Worm (Caenorhabditis elegans) whole organism, late embryonic: ENCODE results near the gene C08B6.11.

Experiments
- C38D4.7 ChIP-seq: fragments of 200-800 bp; sonication (Bioruptor generic); optimal IDR thresholded peaks from 2 replicates; lab custom pipeline; 2018; ENCODE audit warnings: mild to moderate bottlenecking, missing genetic modification characterization, moderate library complexity, missing compliant biosample characterization
- F13H6.1 ChIP-seq: sonication (generic microtip); optimal IDR thresholded peaks from 2 replicates; lab custom pipeline; 2016; ENCODE audit warnings: missing genetic modification characterization, missing compliant biosample characterization
- K09A11.1 ChIP-seq: sonication (generic microtip); optimal IDR thresholded peaks from 2 replicates; lab custom pipeline; 2017; ENCODE audit warnings: antibody characterized with exemption, mild to moderate bottlenecking, missing genetic modification characterization, missing compliant biosample characterization; ENCODE audit not compliant: insufficient read depth
- ahr-1 ChIP-seq: sonication (generic microtip); optimal IDR thresholded peaks from 2 replicates; lab custom pipeline; 2016; ENCODE audit warnings: missing genetic modification characterization, missing compliant biosample characterization
- ceh-19 ChIP-seq: fragments of 200-800 bp; sonication (Bioruptor generic); optimal IDR thresholded peaks from 2 replicates; lab custom pipeline; 2018; ENCODE audit warnings: mild to moderate bottlenecking, missing genetic modification characterization, missing compliant biosample characterization
- ceh-24 ChIP-seq: sonication (generic microtip); optimal IDR thresholded peaks from 2 replicates; lab custom pipeline; 2016; ENCODE audit warnings: mild to moderate bottlenecking, missing genetic modification characterization, missing compliant biosample characterization
- ceh-45 ChIP-seq: fragments of 200-800 bp; sonication (Bioruptor generic); IDR thresholded peaks from 2 replicates; pipeline ENCODE4 v1.3.6; 2022; ENCODE audit warnings: missing genetic modification reagents, missing genetic modification characterization, missing compliant biosample characterization
- ceh-6 ChIP-seq: fragments of 200-800 bp; sonication (Bioruptor generic); optimal IDR thresholded peaks from 2 replicates; lab custom pipeline; 2018; ENCODE audit warnings: mild to moderate bottlenecking, missing genetic modification characterization, missing compliant biosample characterization
- dmd-4 ChIP-seq: sonication (generic microtip); optimal IDR thresholded peaks from 2 replicates; lab custom pipeline; 2016; ENCODE audit warnings: borderline replicate concordance, missing genetic modification characterization, missing compliant biosample characterization
- ets-4 ChIP-seq: sonication (generic microtip); optimal IDR thresholded peaks from 2 replicates; lab custom pipeline; 2016; ENCODE audit warnings: missing genetic modification characterization, missing compliant biosample characterization
- eyg-1 ChIP-seq: sonication (generic microtip); optimal IDR thresholded peaks from 2 replicates; lab custom pipeline; 2016; ENCODE audit warnings: missing genotype, missing genetic modification characterization, missing compliant biosample characterization
- fkh-10 ChIP-seq: fragments of 150-350 bp; optimal IDR thresholded peaks from 2 replicates; lab custom pipeline; 2014; ENCODE audit warnings: missing biosample characterization, missing genetic modification reagents, missing genetic modification characterization
- fkh-6 ChIP-seq: sonication (generic microtip); optimal IDR thresholded peaks from 2 replicates; lab custom pipeline; 2016; ENCODE audit warnings: missing genetic modification characterization, missing compliant biosample characterization
- hlh-15 ChIP-seq: sonication (generic microtip); optimal IDR thresholded peaks from 2 replicates; lab custom pipeline; 2016; ENCODE audit warnings: missing genetic modification characterization, missing compliant biosample characterization
- hlh-30 ChIP-seq: sonication (generic microtip); optimal IDR thresholded peaks from 2 replicates; lab custom pipeline; 2017; ENCODE audit warnings: antibody characterized with exemption, missing genetic modification characterization, missing compliant biosample characterization; ENCODE audit not compliant: insufficient read depth
- lim-6 ChIP-seq: sonication (generic microtip); optimal IDR thresholded peaks from 2 replicates; lab custom pipeline; 2016; ENCODE audit warnings: missing genetic modification characterization, missing compliant biosample characterization
- mec-3 ChIP-seq: sonication (generic microtip); optimal IDR thresholded peaks from 2 replicates; lab custom pipeline; 2016; ENCODE audit warnings: borderline replicate concordance, missing genetic modification characterization, missing compliant biosample characterization
- nhr-11 ChIP-seq: fragments of 150-350 bp; optimal IDR thresholded peaks from 2 replicates; lab custom pipeline; 2014; ENCODE audit warnings: missing biosample characterization, missing genetic modification characterization
- pag-3 ChIP-seq: sonication (generic microtip); optimal IDR thresholded peaks from 2 replicates; lab custom pipeline; 2016; ENCODE audit warnings: missing compliant biosample characterization, missing genetic modification characterization, borderline replicate concordance
- pat-9 ChIP-seq: fragments of 200-800 bp; sonication (Bioruptor generic); optimal IDR thresholded peaks from 2 replicates; lab custom pipeline; 2018; ENCODE audit warnings: mild to moderate bottlenecking, missing genetic modification characterization, moderate library complexity, missing compliant biosample characterization
- pax-1 ChIP-seq: fragments of 150-350 bp; optimal IDR thresholded peaks from 2 replicates; lab custom pipeline; 2014; ENCODE audit warnings: missing biosample characterization, missing genetic modification characterization
- pha-2 ChIP-seq: sonication (generic microtip); optimal IDR thresholded peaks from 2 replicates; lab custom pipeline; 2017; ENCODE audit warnings: mild to moderate bottlenecking, missing genetic modification characterization, missing compliant biosample characterization
- pha-4 ChIP-seq: fragments of 150-350 bp; optimal IDR thresholded peaks from 2 replicates; lab custom pipeline; 2018; ENCODE audit warnings: missing biosample characterization, missing genetic modification reagents, missing genetic modification characterization
- rnt-1 ChIP-seq: sonication (generic microtip); optimal IDR thresholded peaks from 2 replicates; lab custom pipeline; 2016; ENCODE audit warnings: missing genetic modification characterization, missing compliant biosample characterization
- sox-2 ChIP-seq: fragments of 200-800 bp; sonication (Bioruptor generic); IDR thresholded peaks from 2 replicates; pipeline ENCODE4 v1.3.6; 2022; ENCODE audit warnings: missing genetic modification reagents, missing genetic modification characterization, missing compliant biosample characterization
- tbx-2 ChIP-seq: sonication (generic microtip); optimal IDR thresholded peaks from 2 replicates; lab custom pipeline; 2016; ENCODE audit warnings: missing genetic modification characterization, missing compliant biosample characterization
- tbx-7 ChIP-seq: sonication (generic microtip); optimal IDR thresholded peaks from 2 replicates; lab custom pipeline; 2016; ENCODE audit warnings: missing genotype, missing genetic modification characterization, missing compliant biosample characterization
- ttx-3 ChIP-seq: sonication (generic microtip); optimal IDR thresholded peaks from 2 replicates; lab custom pipeline; 2016; ENCODE audit warnings: missing genetic modification reagents, missing genetic modification characterization, missing compliant biosample characterization
- unc-3 ChIP-seq, 2 experiments: fragments of 200-800 bp in 1 of 2; sonication (Bioruptor generic) in 1 of 2; sonication (generic microtip) in 1 of 2; conservative IDR thresholded peaks in 1 of 2; optimal IDR thresholded peaks in 1 of 2; 2 replicates each; pipeline versions ENCODE4 v1.3.6 to Lab custom; 2016 to 2022; ENCODE audit warnings: missing compliant biosample characterization in 2 of 2, missing genetic modification characterization in 2 of 2, missing genetic modification reagents in 1 of 2
- unc-42 ChIP-seq: sonication (generic microtip); optimal IDR thresholded peaks from 2 replicates; lab custom pipeline; 2016; ENCODE audit warnings: missing genotype, missing genetic modification characterization, missing compliant biosample characterization
- ztf-16 ChIP-seq: sonication (generic microtip); optimal IDR thresholded peaks from 2 replicates; lab custom pipeline; 2017; ENCODE audit warnings: missing genetic modification characterization, missing compliant biosample characterization

C08B6.11 gene

ce11 chrV:10107309-10107708 is at the start of gene C08B6.11:
C08B6.11 (plus strand) TSS chrV:10107609.
- TF ChIP-seq ztf-16 (tag; lab: Kevin White, UChicago) = no peak
- no peak for TF ChIP-seq hlh-15 (tag; lab: Kevin White, UChicago)
- no peak for TF ChIP-seq pax-1 (tag; lab: Kevin White, UChicago)
- no peak for TF ChIP-seq pha-2
- TF ChIP-seq sox-2 (GFP tag; lab: Robert Waterston, UW) = no peak
- TF ChIP-seq unc-42 (tag; lab: Kevin White, UChicago) = no peak
- TF ChIP-seq ceh-6 (GFP tag; lab: Kevin White, UChicago) = no peak
- TF ChIP-seq nhr-11 = no peak
- no peak for TF ChIP-seq ceh-24
- no peak for TF ChIP-seq ttx-3 (tag; lab: Kevin White, UChicago)
- no peak for TF ChIP-seq tbx-7 (tag; lab: Kevin White, UChicago)
- no peak for TF ChIP-seq F13H6.1
- TF ChIP-seq fkh-10 (GFP tag; lab: Kevin White, UChicago) = no peak
- no peak for TF ChIP-seq ahr-1 (tag; lab: Kevin White, UChicago)
- TF ChIP-seq ceh-45 (GFP tag; lab: Robert Waterston, UW) = no peak

ce11 chrV:10058748-10059147 is 48.7 kb upstream of the C08B6.11 start:
- TF ChIP-seq fkh-6 (tag; lab: Kevin White, UChicago) (no peak), eyg-1 (tag; lab: Kevin White, UChicago) (no peak), ztf-16 (tag; lab: Kevin White, UChicago) (no peak), ceh-45 (GFP tag; lab: Robert Waterston, UW) (no peak)

- TF ChIP-seq unc-3 (GFP tag; conservative IDR thresholded peaks at IDR 0.05; lab: Robert Waterston, UW) (no peak), unc-3 (tag; optimal IDR thresholded peaks at IDR 0.05; lab: Kevin White, UChicago) (no peak), ceh-24 (no peak), pat-9 (tag; lab: Kevin White, UChicago) (no peak), ets-4 (tag; lab: Kevin White, UChicago) (no peak)
Observed at ce11 chrV:10060039-10060438, 47.4 kb upstream of the C08B6.11 start.

- TF ChIP-seq unc-3 (GFP tag; conservative IDR thresholded peaks at IDR 0.05; lab: Robert Waterston, UW) (no peak), unc-3 (tag; optimal IDR thresholded peaks at IDR 0.05; lab: Kevin White, UChicago) (no peak), pha-4 (tag; lab: Kevin White, UChicago) (no peak), hlh-30 (tag; lab: Kevin White, UChicago) (no peak), pag-3 (tag; lab: Kevin White, UChicago) (no peak), fkh-10 (GFP tag; lab: Kevin White, UChicago) (no peak), mec-3 (tag; lab: Kevin White, UChicago) (no peak), ceh-24 (no peak), tbx-2 (tag; lab: Kevin White, UChicago) (no peak)
Observed at ce11 chrV:10064221-10064620, 43.2 kb upstream of the C08B6.11 start, which contains the start of gene fipr-13. fipr-13 (plus strand) TSS chrV:10064521.

ce11 chrV:10065679-10066078 is 41.7 kb upstream of the C08B6.11 start:
- TF ChIP-seq rnt-1 (tag; lab: Kevin White, UChicago) (no peak), ceh-19 (no peak), C38D4.7 (no peak), unc-3 (GFP tag; conservative IDR thresholded peaks at IDR 0.05; lab: Robert Waterston, UW) (no peak), unc-3 (tag; optimal IDR thresholded peaks at IDR 0.05; lab: Kevin White, UChicago) (no peak), pag-3 (tag; lab: Kevin White, UChicago) (no peak), ceh-6 (GFP tag; lab: Kevin White, UChicago) (no peak), dmd-4 (tag; lab: Kevin White, UChicago) (no peak), K09A11.1 (tag; lab: Kevin White, UChicago) (no peak), lim-6 (tag; lab: Kevin White, UChicago) (no peak)
